Fruit fly (Drosophila melanogaster) whole organism, prepupa: ENCODE measurements around the gene CG13901.
A peak's percentile ranks its signal among the peaks of the same experiment; 100 is the strongest.

ENCODE experiments used
- Blimp-1 ChIP-seq: fragments of 200-800 bp; sonication (Bioruptor generic); optimal IDR thresholded peaks from 3 replicates; lab custom pipeline; 2017; ENCODE audit warnings: missing biosample characterization, missing genetic modification characterization, mild to moderate bottlenecking, moderate library complexity, missing genetic modification reagents
- CG10631 ChIP-seq: fragments of 200-800 bp; sonication (Bioruptor generic); optimal IDR thresholded peaks from 2 replicates; lab custom pipeline; 2016; ENCODE audit warnings: missing biosample characterization, missing genetic modification characterization
- CG10669 ChIP-seq: fragments of 200-800 bp; sonication (Bioruptor generic); optimal IDR thresholded peaks from 3 replicates; lab custom pipeline; 2018; ENCODE audit warnings: missing biosample characterization, mild to moderate bottlenecking, missing genetic modification characterization, moderate library complexity
- CG11762 ChIP-seq: fragments of 200-800 bp; sonication (Bioruptor generic); optimal IDR thresholded peaks from 3 replicates; lab custom pipeline; 2016; ENCODE audit warnings: missing biosample characterization, missing genetic modification characterization; ENCODE audit not compliant: insufficient read depth
- CG11902 ChIP-seq: fragments of 200-800 bp; sonication (Bioruptor generic); optimal IDR thresholded peaks from 3 replicates; lab custom pipeline; 2016; ENCODE audit warnings: missing biosample characterization, missing genetic modification characterization
- CG15336 ChIP-seq: fragments of 200-800 bp; sonication (Bioruptor generic); IDR thresholded peaks from 2 replicates; pipeline ENCODE4 v1.3.6; 2022; ENCODE audit warnings: missing biosample characterization, missing genetic modification characterization
- CG1621 ChIP-seq: fragments of 200-800 bp; sonication (Bioruptor generic); optimal IDR thresholded peaks from 3 replicates; lab custom pipeline; 2018; ENCODE audit warnings: missing biosample characterization, mild to moderate bottlenecking, missing genetic modification characterization
- CG16779 ChIP-seq: fragments of 200-800 bp; sonication (Bioruptor generic); optimal IDR thresholded peaks from 3 replicates; lab custom pipeline; 2017; ENCODE audit warnings: missing biosample characterization, mild to moderate bottlenecking, missing genetic modification characterization
- CG3032 ChIP-seq: fragments of 200-800 bp; optimal IDR thresholded peaks from 2 replicates; lab custom pipeline; 2019; ENCODE audit warnings: missing biosample characterization, mild to moderate bottlenecking, missing genetic modification characterization, moderate library complexity
- CG31627 ChIP-seq: fragments of 200-800 bp; sonication (Bioruptor generic); optimal IDR thresholded peaks from 3 replicates; lab custom pipeline; 2016; ENCODE audit warnings: missing biosample characterization, missing genetic modification characterization
- CG32006 ChIP-seq: fragments of 200-800 bp; sonication (Bioruptor generic); optimal IDR thresholded peaks from 3 replicates; lab custom pipeline; 2017; ENCODE audit warnings: missing biosample characterization, mild to moderate bottlenecking, missing genetic modification characterization
- CG34406 ChIP-seq: fragments of 200-800 bp; sonication (Bioruptor generic); optimal IDR thresholded peaks from 3 replicates; lab custom pipeline; 2016; ENCODE audit warnings: missing biosample characterization, missing genetic modification characterization
- CG3919 ChIP-seq: fragments of 200-800 bp; sonication (Bioruptor generic); optimal IDR thresholded peaks from 3 replicates; lab custom pipeline; 2016; ENCODE audit warnings: missing biosample characterization, missing genetic modification characterization
- CG4318 ChIP-seq: fragments of 200-800 bp; sonication (Bioruptor generic); optimal IDR thresholded peaks from 3 replicates; lab custom pipeline; 2017; ENCODE audit warnings: missing biosample characterization, mild to moderate bottlenecking, missing genetic modification characterization
- CG6163 ChIP-seq: fragments of 200-800 bp; sonication (Bioruptor generic); IDR thresholded peaks from 3 replicates; pipeline ENCODE4 v1.3.6; 2022; ENCODE audit warnings: missing biosample characterization, missing genetic modification characterization
- CG6792 ChIP-seq: fragments of 200-800 bp; sonication (Bioruptor generic); optimal IDR thresholded peaks from 3 replicates; lab custom pipeline; 2016; ENCODE audit warnings: missing biosample characterization, missing genetic modification characterization
- CG6808 ChIP-seq: fragments of 200-800 bp; sonication (Bioruptor generic); optimal IDR thresholded peaks from 3 replicates; lab custom pipeline; 2017; ENCODE audit warnings: missing biosample characterization, missing genetic modification characterization, mild to moderate bottlenecking, moderate library complexity, missing genetic modification reagents
- CG7368 ChIP-seq: fragments of 200-800 bp; sonication (Bioruptor generic); optimal IDR thresholded peaks from 3 replicates; lab custom pipeline; 2016; ENCODE audit warnings: missing biosample characterization, missing genetic modification characterization
- CG8119 ChIP-seq: fragments of 200-800 bp; sonication (Bioruptor generic); IDR thresholded peaks from 3 replicates; pipeline ENCODE4 v1.3.6; 2022; ENCODE audit warnings: missing biosample characterization, missing genetic modification characterization
- CG8319 ChIP-seq: fragments of 200-800 bp; sonication (Bioruptor generic); optimal IDR thresholded peaks from 3 replicates; lab custom pipeline; 2016; ENCODE audit warnings: missing biosample characterization, missing genetic modification characterization
- CG8632 ChIP-seq: fragments of 200-800 bp; sonication (Bioruptor generic); optimal IDR thresholded peaks from 3 replicates; lab custom pipeline; 2016; ENCODE audit warnings: missing biosample characterization, missing genetic modification characterization
- Eip75B ChIP-seq: fragments of 200-800 bp; sonication (Bioruptor generic); optimal IDR thresholded peaks from 3 replicates; lab custom pipeline; 2016; ENCODE audit warnings: missing biosample characterization, missing genetic modification characterization
- Eip93F ChIP-seq: fragments of 200-800 bp; sonication (Bioruptor generic); optimal IDR thresholded peaks from 2 replicates; lab custom pipeline; 2016; ENCODE audit warnings: missing biosample characterization, mild to moderate bottlenecking, missing genetic modification characterization
- Ets21C ChIP-seq: fragments of 200-800 bp; sonication (Bioruptor generic); optimal IDR thresholded peaks from 3 replicates; lab custom pipeline; 2016; ENCODE audit warnings: missing biosample characterization, missing genetic modification characterization
- Ets96B ChIP-seq: fragments of 200-800 bp; optimal IDR thresholded peaks from 2 replicates; lab custom pipeline; 2019; ENCODE audit warnings: missing biosample characterization, mild to moderate bottlenecking, missing genetic modification characterization, moderate library complexity
- Gug ChIP-seq: fragments of 200-800 bp; sonication (Bioruptor generic); IDR thresholded peaks from 2 replicates; pipeline ENCODE4 v1.3.6; 2022; ENCODE audit warnings: missing biosample characterization, missing genetic modification characterization
- Hr38 ChIP-seq: sonication (Bioruptor generic); optimal IDR thresholded peaks from 2 replicates; lab custom pipeline; 2016; ENCODE audit warnings: missing biosample characterization, missing genetic modification characterization
- Hr39 ChIP-seq: fragments of 200-800 bp; sonication (Bioruptor generic); optimal IDR thresholded peaks from 2 replicates; lab custom pipeline; 2016; ENCODE audit warnings: missing biosample characterization, missing genetic modification characterization
- Lpt ChIP-seq: fragments of 200-800 bp; sonication (Bioruptor generic); optimal IDR thresholded peaks from 3 replicates; lab custom pipeline; 2016; ENCODE audit warnings: missing biosample characterization, missing genetic modification characterization
- Met ChIP-seq: fragments of 200-800 bp; sonication (Bioruptor generic); optimal IDR thresholded peaks from 3 replicates; lab custom pipeline; 2016; ENCODE audit warnings: missing biosample characterization, missing genetic modification characterization
- OdsH ChIP-seq: fragments of 200-800 bp; sonication (Bioruptor generic); optimal IDR thresholded peaks from 3 replicates; lab custom pipeline; 2016; ENCODE audit warnings: missing biosample characterization, missing genetic modification characterization
- Smox ChIP-seq: fragments of 200-800 bp; sonication (Bioruptor generic); optimal IDR thresholded peaks from 3 replicates; lab custom pipeline; 2016; ENCODE audit warnings: missing biosample characterization, missing genetic modification characterization
- Sox102F ChIP-seq: fragments of 200-800 bp; sonication (Bioruptor generic); optimal IDR thresholded peaks from 2 replicates; lab custom pipeline; 2016; ENCODE audit warnings: missing biosample characterization, mild to moderate bottlenecking, missing genetic modification characterization
- Sox15 ChIP-seq: fragments of 200-800 bp; sonication (Bioruptor generic); optimal IDR thresholded peaks from 3 replicates; lab custom pipeline; 2016; ENCODE audit warnings: missing biosample characterization, missing genetic modification characterization
- achi ChIP-seq: fragments of 200-800 bp; sonication (Bioruptor generic); optimal IDR thresholded peaks from 3 replicates; lab custom pipeline; 2016; ENCODE audit warnings: missing biosample characterization, missing genetic modification characterization
- acj6 ChIP-seq: fragments of 200-800 bp; sonication (Bioruptor generic); optimal IDR thresholded peaks from 3 replicates; lab custom pipeline; 2016; ENCODE audit warnings: missing biosample characterization, missing genetic modification characterization
- cyc ChIP-seq: fragments of 200-800 bp; sonication (Bioruptor generic); optimal IDR thresholded peaks from 3 replicates; lab custom pipeline; 2016; ENCODE audit warnings: missing biosample characterization, missing genetic modification characterization
- dac ChIP-seq: fragments of 200-800 bp; sonication (Bioruptor generic); optimal IDR thresholded peaks from 2 replicates; lab custom pipeline; 2017; ENCODE audit warnings: missing biosample characterization, mild to moderate bottlenecking, missing genetic modification characterization
- dsx ChIP-seq: fragments of 200-800 bp; optimal IDR thresholded peaks from 3 replicates; lab custom pipeline; 2019; ENCODE audit warnings: missing biosample characterization, mild to moderate bottlenecking, missing genetic modification characterization, moderate library complexity; ENCODE audit not compliant: poor library complexity, severe bottlenecking
- eg ChIP-seq: fragments of 200-800 bp; sonication (Bioruptor generic); IDR thresholded peaks from 3 replicates; pipeline ENCODE4 v1.3.6; 2022; ENCODE audit warnings: missing biosample characterization, missing genetic modification characterization
- fd59A ChIP-seq: fragments of 200-800 bp; sonication (Bioruptor generic); optimal IDR thresholded peaks from 2 replicates; lab custom pipeline; 2017; ENCODE audit warnings: missing biosample characterization, mild to moderate bottlenecking, missing genetic modification characterization, missing genetic modification reagents
- fd85E ChIP-seq: fragments of 200-800 bp; sonication (Bioruptor generic); optimal IDR thresholded peaks from 3 replicates; lab custom pipeline; 2016; ENCODE audit warnings: missing biosample characterization, missing genetic modification characterization
- fkh ChIP-seq: fragments of 200-800 bp; sonication (Bioruptor generic); optimal IDR thresholded peaks from 3 replicates; lab custom pipeline; 2017; ENCODE audit warnings: missing biosample characterization, mild to moderate bottlenecking, missing genetic modification characterization, moderate library complexity
- lz ChIP-seq: fragments of 200-800 bp; sonication (Bioruptor generic); optimal IDR thresholded peaks from 3 replicates; lab custom pipeline; 2016; ENCODE audit warnings: missing biosample characterization, missing genetic modification characterization
- net ChIP-seq: fragments of 200-800 bp; sonication (Bioruptor generic); optimal IDR thresholded peaks from 3 replicates; lab custom pipeline; 2016; ENCODE audit warnings: missing biosample characterization, missing genetic modification characterization
- pdm3 ChIP-seq: fragments of 200-800 bp; sonication (Bioruptor generic); optimal IDR thresholded peaks from 3 replicates; lab custom pipeline; 2016; ENCODE audit warnings: missing biosample characterization, missing genetic modification characterization
- salr ChIP-seq, 2 experiments: fragments of 200-800 bp; sonication (Bioruptor generic); optimal IDR thresholded peaks; 3 replicates each; lab custom pipeline; 2016 to 2018; ENCODE audit warnings: missing biosample characterization in 2 of 2, missing genetic modification characterization in 2 of 2, mild to moderate bottlenecking in 1 of 2
- spab ChIP-seq: fragments of 200-800 bp; sonication (Bioruptor generic); optimal IDR thresholded peaks from 2 replicates; lab custom pipeline; 2017; ENCODE audit warnings: missing biosample characterization, mild to moderate bottlenecking, missing genetic modification characterization, missing genetic modification reagents
- ss ChIP-seq, 2 experiments: fragments of 200-800 bp; sonication (Bioruptor generic); optimal IDR thresholded peaks; 2 replicates in 1 of 2; 3 replicates in 1 of 2; lab custom pipeline; 2017 to 2018; ENCODE audit warnings: mild to moderate bottlenecking in 2 of 2, missing biosample characterization in 2 of 2, missing genetic modification characterization in 2 of 2, moderate library complexity in 1 of 2
- svp ChIP-seq: fragments of 200-800 bp; sonication (Bioruptor generic); peaks from one replicate; lab custom pipeline; 2016; ENCODE audit warnings: missing biosample characterization, missing genetic modification characterization
- topi ChIP-seq: fragments of 200-800 bp; sonication (Bioruptor generic); optimal IDR thresholded peaks from 3 replicates; lab custom pipeline; 2016; ENCODE audit warnings: missing biosample characterization, missing genetic modification characterization
- vri ChIP-seq: fragments of 200-800 bp; sonication (Bioruptor generic); optimal IDR thresholded peaks from 3 replicates; lab custom pipeline; 2016; ENCODE audit warnings: missing biosample characterization, mild to moderate bottlenecking, missing genetic modification characterization

CG13901 gene

DNA sequence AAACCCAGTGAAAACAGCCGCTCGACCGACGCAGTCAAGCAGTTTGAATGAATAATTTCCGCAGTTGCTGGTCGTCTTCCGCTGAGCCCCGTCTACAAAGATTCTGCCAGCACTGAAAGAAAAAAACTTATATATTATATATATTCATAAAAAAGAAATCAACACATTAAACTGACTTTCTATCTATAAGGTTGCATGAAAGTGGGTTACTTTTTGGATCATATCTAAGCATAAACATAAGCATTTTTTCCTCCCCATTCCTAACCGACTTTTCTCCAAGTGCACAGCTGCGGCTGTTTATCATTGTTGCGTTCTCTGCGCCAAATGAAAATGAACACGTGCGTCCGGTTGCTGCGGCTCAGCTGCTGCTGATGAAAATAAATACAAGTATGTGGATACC, 17.3 kb downstream of the CG13901 start:
- TF ChIP-seq pdm3 (GFP tag; lab: Kevin White, UChicago) = peak; percentile 79
- peak; percentile 90 for TF ChIP-seq CG6163 (GFP tag; lab: Robert Waterston, UW)
- TF ChIP-seq fd85E (GFP tag; lab: Kevin White, UChicago) = no peak
- TF ChIP-seq cyc (GFP tag; lab: Kevin White, UChicago) = peak; percentile 68
- TF ChIP-seq OdsH (GFP tag; lab: Kevin White, UChicago) = peak; percentile 88
- TF ChIP-seq CG8319 (GFP tag; lab: Kevin White, UChicago) = peak; percentile 50
- TF ChIP-seq CG31627 = peak; percentile 73
- TF ChIP-seq fkh (GFP tag; lab: Kevin White, UChicago) = no peak
- peak; percentile 82 for TF ChIP-seq Met (GFP tag; lab: Kevin White, UChicago)
- TF ChIP-seq Sox102F = peak; percentile 85
- peak; percentile 61 for TF ChIP-seq dac (GFP tag; lab: Kevin White, UChicago)
- peak; percentile 61 for TF ChIP-seq fd59A (GFP tag; lab: Kevin White, UChicago)
- peak; percentile 88 for TF ChIP-seq CG8119 (GFP tag; lab: Robert Waterston, UW)
- TF ChIP-seq vri (GFP tag; lab: Kevin White, UChicago) = peak; percentile 60
- TF ChIP-seq lz (GFP tag; lab: Kevin White, UChicago) = peak; percentile 79
- peak; percentile 76 for TF ChIP-seq Lpt (GFP tag; lab: Kevin White, UChicago)
- peak; percentile 75 for TF ChIP-seq spab (GFP tag; lab: Kevin White, UChicago)
- TF ChIP-seq CG4318 (GFP tag; lab: Kevin White, UChicago) = peak; percentile 76
- peak; percentile 81 for TF ChIP-seq net
- TF ChIP-seq Ets96B (tag; lab: Kevin White, UChicago) = peak; percentile 82
- peak; percentile 82 for TF ChIP-seq Gug
- peak; percentile 91 for TF ChIP-seq dsx
- TF ChIP-seq CG8632 (GFP tag; lab: Kevin White, UChicago) = peak; percentile 83
- peak; percentile 88 for TF ChIP-seq CG15336 (GFP tag; lab: Robert Waterston, UW)
- peak; percentile 68 to 70 for TF ChIP-seq salr (GFP tag; optimal IDR thresholded peaks at IDR 0.05; lab: Kevin White, UChicago)
- TF ChIP-seq topi = peak; percentile 82
- TF ChIP-seq Eip75B = peak; percentile 73
- TF ChIP-seq Ets21C (GFP tag; lab: Kevin White, UChicago) = peak; percentile 63
- peak; percentile 63 for TF ChIP-seq CG11762 (GFP tag; lab: Kevin White, UChicago)
- peak; percentile 83 for TF ChIP-seq acj6 (GFP tag; lab: Kevin White, UChicago)
- TF ChIP-seq CG6792 (GFP tag; lab: Kevin White, UChicago) = peak; percentile 85
- TF ChIP-seq CG10631 (GFP tag; lab: Kevin White, UChicago) = peak; percentile 84
- peak; percentile 67 for TF ChIP-seq Eip93F (GFP tag; lab: Kevin White, UChicago)
- TF ChIP-seq Smox (GFP tag; lab: Kevin White, UChicago) = peak; percentile 80
- peak; percentile 93 for TF ChIP-seq eg
- peak; percentile 84 for TF ChIP-seq CG34406 (GFP tag; lab: Kevin White, UChicago)
- TF ChIP-seq Hr38 (GFP tag; lab: Kevin White, UChicago) = no peak
- peak; percentile 83 to 89 for TF ChIP-seq ss (GFP tag; optimal IDR thresholded peaks at IDR 0.05; lab: Kevin White, UChicago)
- TF ChIP-seq CG1621 (tag; lab: Kevin White, UChicago) = peak; percentile 73
- peak; percentile 83 for TF ChIP-seq CG3032 (tag; lab: Kevin White, UChicago)
- peak; percentile 87 for TF ChIP-seq CG32006 (GFP tag; lab: Kevin White, UChicago)
- peak; percentile 68 for TF ChIP-seq CG7368 (GFP tag; lab: Kevin White, UChicago)
- peak; percentile 66 for TF ChIP-seq Sox15 (GFP tag; lab: Kevin White, UChicago)
- TF ChIP-seq CG10669 = peak; percentile 77
- peak; percentile 63 for TF ChIP-seq CG11902 (GFP tag; lab: Kevin White, UChicago)
- TF ChIP-seq CG16779 (tag; lab: Kevin White, UChicago) = peak; percentile 77
- peak; percentile 82 for TF ChIP-seq CG3919 (GFP tag; lab: Kevin White, UChicago)
- TF ChIP-seq Blimp-1 = peak; percentile 54
- TF ChIP-seq achi (GFP tag; lab: Kevin White, UChicago) = peak; percentile 88
- peak; percentile 80 for TF ChIP-seq CG6808 (GFP tag; lab: Kevin White, UChicago)
- peak; percentile 78 for TF ChIP-seq Hr39 (GFP tag; lab: Kevin White, UChicago)
- peak; percentile 94 for TF ChIP-seq svp (GFP tag; lab: Kevin White, UChicago)
